Fruit fly (Drosophila melanogaster): ENCODE measurements around the gene CG42853.

DNA sequence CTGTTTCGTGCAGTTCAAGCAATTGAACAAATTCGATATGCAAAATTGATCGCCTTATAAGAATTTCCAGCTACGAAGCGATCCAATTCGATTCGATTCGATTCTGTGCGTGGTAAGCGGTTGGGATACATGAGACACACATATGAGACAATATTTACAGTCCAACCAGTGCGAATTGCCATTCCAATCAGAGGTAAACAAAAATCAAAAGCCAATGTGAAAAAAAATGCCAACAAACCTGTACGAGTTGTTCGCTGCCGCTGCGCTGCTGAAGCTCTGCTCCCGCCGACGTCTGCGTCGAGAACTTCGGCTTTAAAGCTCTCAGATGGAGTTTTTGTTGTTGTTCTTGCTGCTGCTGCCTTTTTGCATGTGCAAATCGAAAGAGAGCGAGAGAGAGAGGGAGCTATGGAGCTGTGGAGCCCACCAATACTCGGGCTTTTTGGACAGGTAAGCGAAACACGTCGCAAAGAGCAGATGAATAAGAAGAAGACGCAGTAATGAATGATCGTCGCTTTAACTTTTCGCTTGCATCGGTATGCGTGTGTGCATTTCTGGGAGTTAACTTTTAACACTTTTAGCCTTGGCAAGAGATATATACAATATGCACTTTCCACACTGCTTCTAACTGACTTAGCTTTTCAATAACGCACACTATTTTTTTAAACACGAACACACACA lies 16.3 kb downstream of the CG42853 start:
- no peak for TF ChIP-seq Mnt (GFP tag; optimal IDR thresholded peaks at IDR 0.05)
- TF ChIP-seq CG7101 (tag; optimal IDR thresholded peaks at IDR 0.05), result no peak
- no peak for TF ChIP-seq CG12768 (GFP tag; optimal IDR thresholded peaks at IDR 0.05)
- no peak for TF ChIP-seq CG33017 (tag; optimal IDR thresholded peaks at IDR 0.05)
